Worm (Caenorhabditis elegans) whole organism, L1 larva: ENCODE results near the gene W08E12.5.

Experiments
- C04F5.9 ChIP-seq: sonication (generic microtip); optimal IDR thresholded peaks from 2 replicates; lab custom pipeline; 2016; ENCODE audit warnings: missing genetic modification characterization, missing compliant biosample characterization
- C16A3.4 ChIP-seq: fragments of 150-350 bp; optimal IDR thresholded peaks from 2 replicates; lab custom pipeline; 2014; ENCODE audit warnings: missing biosample characterization, missing genetic modification characterization
- C34B4.2 ChIP-seq: sonication (generic microtip); optimal IDR thresholded peaks from 2 replicates; lab custom pipeline; 2017; ENCODE audit warnings: mild to moderate bottlenecking, missing genetic modification characterization, missing compliant biosample characterization
- Y116A8C.19 ChIP-seq: sonication (generic microtip); optimal IDR thresholded peaks from 2 replicates; lab custom pipeline; 2016; ENCODE audit warnings: missing compliant biosample characterization, missing genetic modification characterization, borderline replicate concordance
- aha-1 ChIP-seq: fragments of 150-350 bp; optimal IDR thresholded peaks from 2 replicates; lab custom pipeline; 2014; ENCODE audit warnings: missing biosample characterization, missing genetic modification characterization
- aly-2 ChIP-seq: fragments of 150-350 bp; optimal IDR thresholded peaks from 2 replicates; lab custom pipeline; 2014; ENCODE audit warnings: missing biosample characterization, missing genetic modification characterization
- ama-1 ChIP-seq: fragments of 150-350 bp; optimal IDR thresholded peaks from 2 replicates; lab custom pipeline; 2014
- blmp-1 ChIP-seq: fragments of 150-350 bp; optimal IDR thresholded peaks from 2 replicates; lab custom pipeline; 2014; ENCODE audit warnings: missing biosample characterization, missing genetic modification characterization
- ceh-63 ChIP-seq: fragments of 200-800 bp; sonication (Bioruptor generic); optimal IDR thresholded peaks from 2 replicates; lab custom pipeline; 2018; ENCODE audit warnings: mild to moderate bottlenecking, missing genetic modification characterization, missing compliant biosample characterization
- ceh-82 ChIP-seq, 3 experiments: fragments of 150-350 bp in 1 of 3; sonication (generic microtip) in 2 of 3; optimal IDR thresholded peaks; 2 replicates each; lab custom pipeline; 2014 to 2017; ENCODE audit warnings: missing biosample characterization in 3 of 3, missing genetic modification characterization in 3 of 3
- ceh-88 ChIP-seq: fragments of 200-800 bp; sonication (Bioruptor generic); IDR thresholded peaks from 2 replicates; pipeline ENCODE4 v1.3.6; 2022; ENCODE audit warnings: missing genetic modification characterization, missing compliant biosample characterization
- dpl-1 ChIP-seq, 3 experiments: fragments of 150-350 bp in 2 of 3; sonication (generic microtip) in 1 of 3; optimal IDR thresholded peaks; 2 replicates each; lab custom pipeline; 2014 to 2017; ENCODE audit warnings: missing biosample characterization in 3 of 3, missing genetic modification characterization in 3 of 3, missing genetic modification reagents in 3 of 3
- efl-3 ChIP-seq: fragments of 200-800 bp; sonication (Bioruptor generic); optimal IDR thresholded peaks from 2 replicates; lab custom pipeline; 2018; ENCODE audit warnings: mild to moderate bottlenecking, missing genetic modification characterization, missing compliant biosample characterization
- egl-13 ChIP-seq: sonication (generic microtip); optimal IDR thresholded peaks from 2 replicates; lab custom pipeline; 2016; ENCODE audit warnings: missing genotype, missing genetic modification reagents, missing genetic modification characterization, missing compliant biosample characterization
- egl-27 ChIP-seq, 2 experiments: fragments of 150-350 bp in 1 of 2; sonication (generic microtip); optimal IDR thresholded peaks; 3 replicates each; lab custom pipeline; 2017 to 2018; ENCODE audit warnings: missing biosample characterization in 2 of 2, missing genetic modification characterization in 2 of 2, missing genetic modification reagents in 2 of 2
- elt-2 ChIP-seq: sonication (generic microtip); optimal IDR thresholded peaks from 2 replicates; lab custom pipeline; 2016; ENCODE audit warnings: missing genetic modification characterization, mild to moderate bottlenecking, inconsistent platforms, missing compliant biosample characterization, missing genetic modification reagents
- fkh-4 ChIP-seq: sonication (generic microtip); optimal IDR thresholded peaks from 2 replicates; lab custom pipeline; 2016; ENCODE audit warnings: missing compliant biosample characterization, missing genetic modification characterization, borderline replicate concordance
- fkh-8 ChIP-seq: sonication (generic microtip); optimal IDR thresholded peaks from 2 replicates; lab custom pipeline; 2016; ENCODE audit warnings: mild to moderate bottlenecking, missing genetic modification characterization, missing compliant biosample characterization
- fos-1 ChIP-seq: fragments of 150-350 bp; optimal IDR thresholded peaks from 2 replicates; lab custom pipeline; 2014; ENCODE audit warnings: missing biosample characterization, missing genetic modification characterization
- hlh-17 ChIP-seq: fragments of 200-800 bp; sonication (Bioruptor generic); optimal IDR thresholded peaks from 2 replicates; lab custom pipeline; 2018; ENCODE audit warnings: missing genetic modification characterization, mild to moderate bottlenecking, missing compliant biosample characterization, moderate library complexity, borderline replicate concordance
- hlh-4 ChIP-seq: sonication (generic microtip); optimal IDR thresholded peaks from 2 replicates; lab custom pipeline; 2016; ENCODE audit warnings: mild to moderate bottlenecking, missing genetic modification characterization, missing compliant biosample characterization
- hpl-2 ChIP-seq: fragments of 150-350 bp; optimal IDR thresholded peaks from 2 replicates; lab custom pipeline; 2014; ENCODE audit warnings: missing biosample characterization, missing genetic modification reagents, missing genetic modification characterization
- irx-1 ChIP-seq: sonication (generic microtip); optimal IDR thresholded peaks from 2 replicates; lab custom pipeline; 2016; ENCODE audit warnings: missing genetic modification characterization, missing compliant biosample characterization
- lin-13 ChIP-seq: fragments of 150-350 bp; optimal IDR thresholded peaks from 2 replicates; lab custom pipeline; 2014; ENCODE audit warnings: missing biosample characterization, missing genetic modification reagents, missing genetic modification characterization
- lin-15B ChIP-seq: fragments of 150-350 bp; sonication (generic microtip); optimal IDR thresholded peaks from 3 replicates; lab custom pipeline; 2014; ENCODE audit warnings: missing biosample characterization, missing genetic modification characterization
- lir-3 ChIP-seq: sonication (generic microtip); optimal IDR thresholded peaks from 2 replicates; lab custom pipeline; 2016; ENCODE audit warnings: mild to moderate bottlenecking, missing genetic modification characterization, moderate library complexity, missing compliant biosample characterization; ENCODE audit not compliant: poor library complexity
- mab-9 ChIP-seq: fragments of 200-800 bp; sonication (Bioruptor generic); IDR thresholded peaks from 2 replicates; pipeline ENCODE4 v1.3.6; 2022; ENCODE audit warnings: missing genetic modification reagents, missing genetic modification characterization, missing compliant biosample characterization
- mdl-1 ChIP-seq, 2 experiments: fragments of 150-350 bp; optimal IDR thresholded peaks; 2 replicates each; lab custom pipeline; 2014 to 2017; ENCODE audit warnings: missing biosample characterization in 2 of 2, missing genetic modification characterization in 2 of 2, inconsistent platforms in 1 of 2
- mef-2 ChIP-seq: fragments of 150-350 bp; optimal IDR thresholded peaks from 2 replicates; lab custom pipeline; 2014; ENCODE audit warnings: missing biosample characterization, missing genetic modification characterization
- mep-1 ChIP-seq: fragments of 150-350 bp; optimal IDR thresholded peaks from 2 replicates; lab custom pipeline; 2014; ENCODE audit warnings: missing biosample characterization, missing genetic modification characterization
- nhr-19 ChIP-seq: fragments of 200-800 bp; sonication (Bioruptor generic); conservative IDR thresholded peaks from 2 replicates; pipeline ENCODE4 v1.3.6; 2022; ENCODE audit warnings: missing genetic modification characterization, missing compliant biosample characterization
- nhr-237 ChIP-seq: fragments of 150-350 bp; optimal IDR thresholded peaks from 2 replicates; lab custom pipeline; 2014; ENCODE audit warnings: missing biosample characterization, missing genetic modification characterization
- nhr-76 ChIP-seq: sonication (generic microtip); optimal IDR thresholded peaks from 2 replicates; lab custom pipeline; 2017; ENCODE audit warnings: missing biosample characterization, missing genetic modification characterization
- pag-3 ChIP-seq: sonication (generic microtip); optimal IDR thresholded peaks from 2 replicates; lab custom pipeline; 2017; ENCODE audit warnings: missing genetic modification characterization, mild to moderate bottlenecking, missing compliant biosample characterization, antibody characterized with exemption, borderline replicate concordance; ENCODE audit not compliant: insufficient read depth
- pqm-1 ChIP-seq: sonication (generic microtip); optimal IDR thresholded peaks from 3 replicates; lab custom pipeline; 2017; ENCODE audit warnings: missing biosample characterization, missing genetic modification characterization
- skn-1 ChIP-seq: fragments of 150-350 bp; optimal IDR thresholded peaks from 2 replicates; lab custom pipeline; 2014; ENCODE audit warnings: missing biosample characterization, missing genetic modification characterization
- snpc-4 ChIP-seq: fragments of 150-350 bp; optimal IDR thresholded peaks from 2 replicates; lab custom pipeline; 2014; ENCODE audit warnings: missing biosample characterization, missing genetic modification characterization
- sox-4 ChIP-seq: sonication (generic microtip); optimal IDR thresholded peaks from 2 replicates; lab custom pipeline; 2016; ENCODE audit warnings: missing genetic modification characterization, missing compliant biosample characterization
- sptf-1 ChIP-seq: fragments of 150-350 bp; optimal IDR thresholded peaks from 2 replicates; lab custom pipeline; 2014; ENCODE audit warnings: missing biosample characterization, missing genetic modification characterization
- sup-37 ChIP-seq: fragments of 200-800 bp; sonication (Bioruptor generic); optimal IDR thresholded peaks from 2 replicates; lab custom pipeline; 2018; ENCODE audit warnings: mild to moderate bottlenecking, missing genetic modification characterization, missing compliant biosample characterization
- tlp-1 ChIP-seq: fragments of 150-350 bp; optimal IDR thresholded peaks from 2 replicates; lab custom pipeline; 2014; ENCODE audit warnings: missing biosample characterization, missing genetic modification characterization
- unc-130 ChIP-seq: fragments of 150-350 bp; optimal IDR thresholded peaks from 2 replicates; lab custom pipeline; 2017; ENCODE audit warnings: missing biosample characterization, missing genetic modification characterization, inconsistent platforms
- unc-86 ChIP-seq: sonication (generic microtip); optimal IDR thresholded peaks from 2 replicates; lab custom pipeline; 2016; ENCODE audit warnings: missing genetic modification characterization, missing compliant biosample characterization
- unc-98 ChIP-seq: fragments of 200-800 bp; sonication (Bioruptor generic); IDR thresholded peaks from 2 replicates; pipeline ENCODE4 v1.3.6; 2022; ENCODE audit warnings: missing genetic modification characterization, missing compliant biosample characterization
- vab-15 ChIP-seq: sonication (generic microtip); optimal IDR thresholded peaks from 2 replicates; lab custom pipeline; 2017; ENCODE audit warnings: missing genotype, mild to moderate bottlenecking, missing genetic modification characterization, missing compliant biosample characterization
- xbp-1 ChIP-seq: sonication (generic microtip); optimal IDR thresholded peaks from 2 replicates; lab custom pipeline; 2016; ENCODE audit warnings: missing genetic modification characterization, missing compliant biosample characterization
- zag-1 ChIP-seq: fragments of 150-350 bp; optimal IDR thresholded peaks from 2 replicates; lab custom pipeline; 2014; ENCODE audit warnings: missing biosample characterization, missing genetic modification characterization
- zip-4 ChIP-seq: fragments of 200-800 bp; sonication (Bioruptor generic); optimal IDR thresholded peaks from 2 replicates; lab custom pipeline; 2018; ENCODE audit warnings: mild to moderate bottlenecking, missing genetic modification characterization, moderate library complexity, missing compliant biosample characterization
- ztf-11 ChIP-seq, 2 experiments: sonication (generic microtip); optimal IDR thresholded peaks; 2 replicates each; lab custom pipeline; 2016 to 2017; ENCODE audit warnings: missing genetic modification characterization in 2 of 2, missing biosample characterization in 1 of 2, missing compliant biosample characterization in 1 of 2

Gene W08E12.5

DNA sequence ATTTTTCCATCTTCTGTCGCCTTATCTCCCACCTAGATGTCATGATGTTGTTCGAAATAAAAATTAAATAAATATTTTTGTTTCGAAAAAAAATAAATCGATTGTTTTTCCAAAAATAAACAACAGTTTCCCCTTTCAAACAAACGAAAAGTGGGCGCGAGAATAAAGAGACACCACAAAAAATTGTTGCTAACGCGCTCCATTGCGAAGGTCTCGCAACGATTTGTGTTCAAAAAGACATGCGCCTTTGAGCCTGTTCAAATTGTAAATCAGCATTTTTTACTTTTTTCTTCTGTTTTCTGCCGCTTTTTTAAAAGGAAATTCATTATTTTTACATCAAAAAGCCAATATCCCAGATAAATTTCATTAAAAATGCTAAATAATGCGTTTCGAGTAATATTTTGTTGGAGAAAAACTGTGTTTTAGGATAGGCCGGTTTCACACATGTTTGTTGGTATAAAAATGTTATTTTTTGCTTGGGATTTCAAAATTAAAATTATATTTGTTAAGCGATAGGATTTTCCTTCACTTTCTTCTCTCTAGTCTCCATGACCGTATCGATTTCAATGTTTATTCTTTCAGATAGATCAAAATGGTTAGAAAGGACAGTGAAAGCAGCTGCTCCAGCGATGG lies 5.9 kb upstream of the W08E12.5 start, which contains the start of gene W08E12.7 (continued):
- no peak for TF ChIP-seq hlh-4 (tag; lab: Kevin White, UChicago)
- peak; percentile 92 for TF ChIP-seq xbp-1 (tag; lab: Kevin White, UChicago)
- peak; percentile 90 for TF ChIP-seq fos-1 (tag; lab: Kevin White, UChicago)
- peak; percentile 99 for TF ChIP-seq lin-15B (tag; lab: Kevin White, UChicago)
- TF ChIP-seq blmp-1 (tag; lab: Kevin White, UChicago): peak; percentile 91
- TF ChIP-seq nhr-19 (GFP tag; lab: Robert Waterston, UW): peak; percentile 92
- no peak for TF ChIP-seq fkh-4 (tag; lab: Kevin White, UChicago)
- TF ChIP-seq hlh-17 (GFP tag; lab: Kevin White, UChicago): no peak
- TF ChIP-seq C04F5.9 (tag; lab: Kevin White, UChicago): peak; percentile 80
- peak; percentile 35 for TF ChIP-seq mef-2 (tag; lab: Kevin White, UChicago)
- TF ChIP-seq lir-3 (tag; lab: Kevin White, UChicago): peak; percentile 83
- peak; percentile 89 for TF ChIP-seq unc-86
- no peak for TF ChIP-seq tlp-1 (tag; lab: Kevin White, UChicago)
- TF ChIP-seq egl-27 (tag; optimal IDR thresholded peaks at IDR 0.05; lab: Kevin White, UChicago): no peak
- TF ChIP-seq efl-3 (GFP tag; lab: Kevin White, UChicago): no peak
- TF ChIP-seq hpl-2: peak; percentile 89
- no peak for TF ChIP-seq ceh-63 (GFP tag; lab: Kevin White, UChicago)
- no peak for TF ChIP-seq C34B4.2 (tag; lab: Kevin White, UChicago)
- TF ChIP-seq fkh-8 (tag; lab: Kevin White, UChicago): peak; percentile 97
- peak; percentile 95 for TF ChIP-seq lin-13 (GFP tag; lab: Kevin White, UChicago)
- peak; percentile 93 to 94 (median 93) for TF ChIP-seq dpl-1 (GFP tag; optimal IDR thresholded peaks at IDR 0.05; lab: Kevin White, UChicago)
- no peak for TF ChIP-seq pqm-1 (tag; lab: Kevin White, UChicago)
- TF ChIP-seq mdl-1 (tag; optimal IDR thresholded peaks at IDR 0.05; lab: Kevin White, UChicago): peak in 1 of 2 experiments; percentile 96
- TF ChIP-seq mep-1 (tag; lab: Kevin White, UChicago): peak; percentile 99
- peak in 1 of 2 experiments; percentile 78 for TF ChIP-seq ztf-11 (tag; optimal IDR thresholded peaks at IDR 0.05; lab: Kevin White, UChicago)
- peak; percentile 64 for TF ChIP-seq sox-4
- TF ChIP-seq C16A3.4: peak; percentile 98
- peak; percentile 67 for TF ChIP-seq zip-4 (GFP tag; lab: Kevin White, UChicago)
- TF ChIP-seq nhr-237 (tag; lab: Kevin White, UChicago): peak; percentile 94
- TF ChIP-seq ceh-88 (GFP tag; lab: Robert Waterston, UW): peak; percentile 85
- TF ChIP-seq ama-1 (lab: Kevin White, UChicago): peak; percentile 84
- TF ChIP-seq Y116A8C.19 (tag; lab: Kevin White, UChicago): no peak
- peak; percentile 82 for TF ChIP-seq mab-9 (GFP tag; lab: Robert Waterston, UW)
- peak; percentile 85 for TF ChIP-seq vab-15
- TF ChIP-seq unc-98 (GFP tag; lab: Robert Waterston, UW): no peak; the same call in 1 of the 2 replicates
- no peak for TF ChIP-seq sptf-1 (tag; lab: Kevin White, UChicago)
- no peak for TF ChIP-seq nhr-76 (tag; lab: Kevin White, UChicago)
- TF ChIP-seq irx-1 (tag; lab: Kevin White, UChicago): peak; percentile 86

DNA sequence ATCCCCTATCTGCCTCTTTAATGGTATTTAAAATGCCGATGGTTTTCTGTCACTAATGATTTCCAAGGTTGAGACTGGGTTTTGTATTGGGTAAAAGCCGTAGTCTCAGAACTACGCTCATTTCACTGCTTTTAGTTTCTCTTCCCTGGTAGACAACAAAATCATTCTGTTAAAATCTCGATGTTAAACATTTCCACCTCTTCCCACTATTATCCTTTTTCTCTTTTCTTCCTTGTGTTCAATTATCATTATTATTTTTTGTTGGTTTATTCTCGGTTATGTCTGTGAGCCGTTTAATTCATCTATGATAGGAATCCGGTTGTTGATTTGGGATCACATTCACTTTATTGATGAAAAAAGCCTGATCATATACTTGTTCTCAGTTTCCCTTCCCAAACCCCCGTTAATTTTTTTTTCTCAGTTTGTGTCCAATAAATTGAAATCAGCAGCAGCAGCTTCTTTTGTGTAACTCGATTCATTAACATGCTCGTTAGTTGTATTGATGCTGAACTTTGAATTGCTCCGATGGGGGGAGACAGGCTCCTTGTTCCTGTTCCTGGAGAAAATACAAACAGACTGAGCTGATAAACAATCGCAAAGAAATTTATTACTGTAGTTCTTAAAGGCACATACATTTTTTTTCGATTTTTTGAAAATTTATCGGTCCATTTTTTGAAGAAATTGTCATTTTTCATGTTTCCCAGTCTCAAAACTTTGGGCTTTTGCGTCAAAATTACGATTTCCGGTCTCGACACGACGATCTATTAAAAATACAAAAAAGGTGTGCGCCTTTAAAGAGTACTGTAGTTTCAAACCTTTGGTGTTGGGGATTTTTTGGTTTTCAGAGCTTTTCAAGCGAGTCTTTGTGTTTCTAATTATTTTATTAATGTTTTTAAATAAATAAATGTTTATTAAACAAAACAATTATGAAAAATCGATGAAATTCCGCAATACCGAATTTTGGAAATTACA lies 3.7 kb upstream of the W08E12.5 start:
- TF ChIP-seq skn-1 (no peak), ceh-88 (GFP tag; lab: Robert Waterston, UW) (no peak), unc-130 (no peak), unc-86 (no peak), pag-3 (no peak), elt-2 (tag; lab: Kevin White, UChicago) (no peak), zag-1 (tag; lab: Kevin White, UChicago) (no peak), C04F5.9 (tag; lab: Kevin White, UChicago) (no peak), aha-1 (tag; lab: Kevin White, UChicago) (no peak), unc-98 (GFP tag; lab: Robert Waterston, UW) (no peak), lir-3 (tag; lab: Kevin White, UChicago) (no peak), ceh-82 (tag; optimal IDR thresholded peaks at IDR 0.05; lab: Kevin White, UChicago) (no peak), egl-13 (no peak), aly-2 (tag; lab: Kevin White, UChicago) (no peak), snpc-4 (tag; lab: Kevin White, UChicago) (no peak), sup-37 (GFP tag; lab: Kevin White, UChicago) (no peak)
